Worm (Caenorhabditis elegans): Measurements from ENCODE around the gene C27C12.4.

- peak; percentile 66 for TF ChIP-seq fkh-10 (GFP tag; optimal IDR thresholded peaks at IDR 0.05)
- no peak for TF ChIP-seq ama-1 (optimal IDR thresholded peaks at IDR 0.05)
- TF ChIP-seq egl-27 (tag; optimal IDR thresholded peaks at IDR 0.05): peak in 1 of 2 experiments; percentile 3
Measured at ce11 chrX:14813398-14813797, 40.5 kb upstream of the C27C12.4 start.
